Fruit fly (Drosophila melanogaster) whole organism, embryonic: ENCODE data around the gene Dhdds.

Experiments used
- BEAF-32 ChIP-seq: fragments of 200-800 bp; sonication (Bioruptor generic); optimal IDR thresholded peaks from 3 replicates; lab custom pipeline; 2017; ENCODE audit warnings: missing biosample characterization, missing genetic modification characterization, mild to moderate bottlenecking, moderate library complexity, missing genetic modification reagents
- Bgb ChIP-seq: fragments of 200-800 bp; sonication (Bioruptor generic); IDR thresholded peaks from 2 replicates; pipeline ENCODE4 v1.3.6; 2022; ENCODE audit warnings: missing biosample characterization, missing genetic modification characterization; ENCODE audit not compliant: partially characterized antibody
- CG11456 ChIP-seq: fragments of 200-800 bp; sonication (Bioruptor generic); IDR thresholded peaks from 3 replicates; pipeline ENCODE4 v1.3.6; 2022; ENCODE audit warnings: missing biosample characterization, missing genetic modification characterization
- CG13624 ChIP-seq: fragments of 200-800 bp; sonication (Bioruptor generic); optimal IDR thresholded peaks from 2 replicates; lab custom pipeline; 2016; ENCODE audit warnings: missing biosample characterization, missing genetic modification characterization
- CG16815 ChIP-seq: fragments of 200-800 bp; sonication (Bioruptor generic); optimal IDR thresholded peaks from 3 replicates; lab custom pipeline; 2017; ENCODE audit warnings: missing biosample characterization, mild to moderate bottlenecking, missing genetic modification characterization
- CG1832 ChIP-seq: fragments of 200-800 bp; sonication (Bioruptor generic); optimal IDR thresholded peaks from 2 replicates; lab custom pipeline; 2017; ENCODE audit warnings: missing biosample characterization, mild to moderate bottlenecking, missing genetic modification characterization, inconsistent platforms
- CG18476 ChIP-seq: fragments of 200-800 bp; sonication (Bioruptor generic); optimal IDR thresholded peaks from 2 replicates; lab custom pipeline; 2016; ENCODE audit warnings: missing biosample characterization, mild to moderate bottlenecking, missing genetic modification characterization
- CG18599 ChIP-seq: fragments of 200-800 bp; sonication (Bioruptor generic); optimal IDR thresholded peaks from 3 replicates; lab custom pipeline; 2017; ENCODE audit warnings: missing biosample characterization, missing genetic modification characterization, mild to moderate bottlenecking, moderate library complexity, missing genetic modification reagents
- CG4707 ChIP-seq: fragments of 200-800 bp; sonication (Bioruptor generic); optimal IDR thresholded peaks from 2 replicates; lab custom pipeline; 2018; ENCODE audit warnings: missing biosample characterization, mild to moderate bottlenecking, missing genetic modification characterization, moderate library complexity
- CG6175 ChIP-seq: fragments of 200-800 bp; sonication (Bioruptor generic); IDR thresholded peaks from 3 replicates; pipeline ENCODE4 v1.3.6; 2022; ENCODE audit warnings: missing biosample characterization, missing genetic modification characterization
- CG6683 ChIP-seq: fragments of 200-800 bp; sonication (Bioruptor generic); optimal IDR thresholded peaks from 2 replicates; lab custom pipeline; 2017; ENCODE audit warnings: missing biosample characterization, mild to moderate bottlenecking, missing genetic modification characterization, missing genetic modification reagents
- CG6854 ChIP-seq: fragments of 200-800 bp; sonication (Bioruptor generic); optimal IDR thresholded peaks from 3 replicates; lab custom pipeline; 2017; ENCODE audit warnings: missing biosample characterization, mild to moderate bottlenecking, missing genetic modification characterization
- CG7271 ChIP-seq: fragments of 200-800 bp; sonication (Bioruptor generic); optimal IDR thresholded peaks from 2 replicates; lab custom pipeline; 2018; ENCODE audit warnings: missing biosample characterization, mild to moderate bottlenecking, missing genetic modification characterization, moderate library complexity
- CG8359 ChIP-seq: fragments of 200-800 bp; sonication (Bioruptor generic); optimal IDR thresholded peaks from 2 replicates; lab custom pipeline; 2017; ENCODE audit warnings: missing biosample characterization, mild to moderate bottlenecking, missing genetic modification characterization, borderline replicate concordance
- CG8388 ChIP-seq: fragments of 200-800 bp; sonication (Bioruptor generic); optimal IDR thresholded peaks from 2 replicates; lab custom pipeline; 2019; ENCODE audit warnings: missing biosample characterization, mild to moderate bottlenecking, missing genetic modification characterization, moderate library complexity
- CG9932 ChIP-seq: fragments of 200-800 bp; sonication (Bioruptor generic); IDR thresholded peaks from 2 replicates; pipeline ENCODE4 v1.3.6; 2022; ENCODE audit warnings: missing biosample characterization, missing genetic modification characterization
- CTCF ChIP-seq: fragments of 200-800 bp; sonication (Bioruptor generic); optimal IDR thresholded peaks from 2 replicates; lab custom pipeline; 2017; ENCODE audit warnings: missing biosample characterization, mild to moderate bottlenecking, missing genetic modification characterization, moderate library complexity
- Camta ChIP-seq: fragments of 200-800 bp; sonication (Bioruptor generic); optimal IDR thresholded peaks from 2 replicates; lab custom pipeline; 2016; ENCODE audit warnings: missing biosample characterization, missing genetic modification characterization
- CoRest ChIP-seq: fragments of 200-800 bp; sonication (Bioruptor generic); optimal IDR thresholded peaks from 3 replicates; lab custom pipeline; 2018; ENCODE audit warnings: missing biosample characterization, mild to moderate bottlenecking, missing genetic modification characterization, moderate library complexity
- Deaf1 ChIP-seq: fragments of 200-800 bp; optimal IDR thresholded peaks from 3 replicates; lab custom pipeline; 2019; ENCODE audit warnings: missing biosample characterization, mild to moderate bottlenecking, missing genetic modification characterization, moderate library complexity
- E2f1 ChIP-seq: fragments of 200-800 bp; sonication (Bioruptor generic); IDR thresholded peaks from 2 replicates; pipeline ENCODE4 v1.3.6; 2022; ENCODE audit warnings: missing biosample characterization, missing genetic modification characterization
- Fer1 ChIP-seq: fragments of 200-800 bp; sonication (Bioruptor generic); optimal IDR thresholded peaks from 2 replicates; lab custom pipeline; 2017; ENCODE audit warnings: missing biosample characterization, mild to moderate bottlenecking, missing genetic modification characterization
- H15 ChIP-seq: fragments of 200-800 bp; sonication (Bioruptor generic); IDR thresholded peaks from 3 replicates; pipeline ENCODE4 v1.3.6; 2022; ENCODE audit warnings: missing biosample characterization, missing genetic modification characterization
- H2.0 ChIP-seq: fragments of 200-800 bp; sonication (Bioruptor generic); IDR thresholded peaks from 2 replicates; pipeline ENCODE4 v1.3.6; 2022; ENCODE audit warnings: missing biosample characterization, missing genetic modification characterization
- Hr3 ChIP-seq: fragments of 200-800 bp; sonication (Bioruptor generic); optimal IDR thresholded peaks from 3 replicates; lab custom pipeline; 2016; ENCODE audit warnings: missing biosample characterization, missing genetic modification characterization
- Lpt ChIP-seq: fragments of >200 bp; optimal IDR thresholded peaks from 2 replicates; lab custom pipeline; 2018; ENCODE audit warnings: missing biosample characterization, missing genetic modification characterization
- Myb ChIP-seq: fragments of 200-800 bp; sonication (Bioruptor generic); optimal IDR thresholded peaks from 2 replicates; lab custom pipeline; 2016; ENCODE audit warnings: missing biosample characterization, missing genetic modification characterization
- NC2α ChIP-seq: fragments of 200-800 bp; sonication (Bioruptor generic); optimal IDR thresholded peaks from 2 replicates; lab custom pipeline; 2016; ENCODE audit warnings: missing biosample characterization, missing genetic modification characterization
- Scr ChIP-seq: fragments of 200-800 bp; sonication (Bioruptor generic); IDR thresholded peaks from 2 replicates; pipeline ENCODE4 v1.3.6; 2022; ENCODE audit warnings: missing biosample characterization, missing genetic modification characterization; ENCODE audit not compliant: partially characterized antibody
- Sry-δ ChIP-seq: fragments of 200-800 bp; sonication (Bioruptor generic); optimal IDR thresholded peaks from 2 replicates; lab custom pipeline; 2016; ENCODE audit warnings: missing biosample characterization, missing genetic modification characterization
- Tbp ChIP-seq: fragments of >200 bp; optimal IDR thresholded peaks from 2 replicates; lab custom pipeline; 2018; ENCODE audit warnings: missing biosample characterization, missing genetic modification characterization
- ac ChIP-seq: fragments of 200-800 bp; sonication (Bioruptor generic); optimal IDR thresholded peaks from 3 replicates; lab custom pipeline; 2017; ENCODE audit warnings: missing biosample characterization, mild to moderate bottlenecking, missing genetic modification characterization
- ara ChIP-seq: fragments of 200-800 bp; sonication (Bioruptor generic); IDR thresholded peaks from 2 replicates; pipeline ENCODE4 v1.3.6; 2022; ENCODE audit warnings: missing biosample characterization, missing genetic modification characterization
- bsh ChIP-seq, 2 experiments: fragments of 200-800 bp; sonication (Bioruptor generic); optimal IDR thresholded peaks; 2 replicates each; lab custom pipeline; 2017 to 2018; ENCODE audit warnings: mild to moderate bottlenecking in 2 of 2, missing biosample characterization in 2 of 2, missing genetic modification characterization in 2 of 2, moderate library complexity in 1 of 2
- dysf ChIP-seq: fragments of 200-800 bp; sonication (Bioruptor generic); IDR thresholded peaks from 3 replicates; pipeline ENCODE4 v1.3.6; 2022; ENCODE audit warnings: missing biosample characterization, missing genetic modification characterization
- fd102C ChIP-seq: fragments of 200-800 bp; sonication (Bioruptor generic); optimal IDR thresholded peaks from 2 replicates; lab custom pipeline; 2018; ENCODE audit warnings: missing biosample characterization, mild to moderate bottlenecking, missing genetic modification characterization, moderate library complexity
- fu2 ChIP-seq: fragments of 200-800 bp; sonication (Bioruptor generic); optimal IDR thresholded peaks from 2 replicates; lab custom pipeline; 2016; ENCODE audit warnings: missing biosample characterization, missing genetic modification characterization
- grau ChIP-seq: fragments of 200-800 bp; optimal IDR thresholded peaks from 3 replicates; lab custom pipeline; 2019; ENCODE audit warnings: missing biosample characterization, mild to moderate bottlenecking, missing genetic modification characterization, moderate library complexity
- insv ChIP-seq, 2 experiments: fragments of 200-800 bp; sonication (Bioruptor generic); optimal IDR thresholded peaks; 3 replicates each; lab custom pipeline; 2016 to 2018; ENCODE audit warnings: missing biosample characterization in 2 of 2, missing genetic modification characterization in 2 of 2
- kni ChIP-seq: fragments of 200-800 bp; sonication (Bioruptor generic); optimal IDR thresholded peaks from 3 replicates; lab custom pipeline; 2017; ENCODE audit warnings: mild to moderate bottlenecking, missing biosample characterization, missing genetic modification reagents, missing genetic modification characterization
- luna ChIP-seq: fragments of 200-800 bp; sonication (Bioruptor generic); optimal IDR thresholded peaks from 2 replicates; lab custom pipeline; 2016; ENCODE audit warnings: missing biosample characterization, missing genetic modification characterization
- nmo ChIP-seq: fragments of 200-800 bp; sonication (Bioruptor generic); optimal IDR thresholded peaks from 2 replicates; lab custom pipeline; 2018; ENCODE audit warnings: missing biosample characterization, mild to moderate bottlenecking, missing genetic modification characterization, moderate library complexity
- oc ChIP-seq: fragments of 200-800 bp; sonication (Bioruptor generic); optimal IDR thresholded peaks from 2 replicates; lab custom pipeline; 2018; ENCODE audit warnings: missing biosample characterization, mild to moderate bottlenecking, missing genetic modification characterization, moderate library complexity
- pros ChIP-seq: fragments of 200-800 bp; sonication (Bioruptor generic); optimal IDR thresholded peaks from 3 replicates; lab custom pipeline; 2019; ENCODE audit warnings: missing biosample characterization, mild to moderate bottlenecking, missing genetic modification characterization, moderate library complexity
- psq ChIP-seq: fragments of 200-800 bp; sonication (Bioruptor generic); optimal IDR thresholded peaks from 2 replicates; lab custom pipeline; 2017; ENCODE audit warnings: missing biosample characterization, missing genetic modification characterization
- sens-2 ChIP-seq: fragments of 200-800 bp; sonication (Bioruptor generic); IDR thresholded peaks from 2 replicates; pipeline ENCODE4 v1.3.6; 2022; ENCODE audit warnings: missing biosample characterization, missing genetic modification characterization
- sr ChIP-seq: fragments of 200-800 bp; sonication (Bioruptor generic); IDR thresholded peaks from 3 replicates; pipeline ENCODE4 v1.3.6; 2022; ENCODE audit warnings: missing biosample characterization, missing genetic modification characterization
- tio ChIP-seq: fragments of 200-800 bp; sonication (Bioruptor generic); optimal IDR thresholded peaks from 2 replicates; lab custom pipeline; 2017; ENCODE audit warnings: missing biosample characterization, missing genetic modification characterization, inconsistent platforms
- tup ChIP-seq: fragments of 200-800 bp; sonication (Bioruptor generic); optimal IDR thresholded peaks from 2 replicates; lab custom pipeline; 2016; ENCODE audit warnings: missing biosample characterization, mild to moderate bottlenecking, missing genetic modification characterization, moderate library complexity
- zf30C ChIP-seq: fragments of 200-800 bp; sonication (Bioruptor generic); optimal IDR thresholded peaks from 3 replicates; lab custom pipeline; 2018; ENCODE audit warnings: missing biosample characterization, mild to moderate bottlenecking, missing genetic modification characterization
- zfh2 ChIP-seq: fragments of 200-800 bp; sonication (Bioruptor generic); optimal IDR thresholded peaks from 2 replicates; lab custom pipeline; 2016; ENCODE audit warnings: missing biosample characterization, missing genetic modification characterization

Dhdds gene

DNA sequence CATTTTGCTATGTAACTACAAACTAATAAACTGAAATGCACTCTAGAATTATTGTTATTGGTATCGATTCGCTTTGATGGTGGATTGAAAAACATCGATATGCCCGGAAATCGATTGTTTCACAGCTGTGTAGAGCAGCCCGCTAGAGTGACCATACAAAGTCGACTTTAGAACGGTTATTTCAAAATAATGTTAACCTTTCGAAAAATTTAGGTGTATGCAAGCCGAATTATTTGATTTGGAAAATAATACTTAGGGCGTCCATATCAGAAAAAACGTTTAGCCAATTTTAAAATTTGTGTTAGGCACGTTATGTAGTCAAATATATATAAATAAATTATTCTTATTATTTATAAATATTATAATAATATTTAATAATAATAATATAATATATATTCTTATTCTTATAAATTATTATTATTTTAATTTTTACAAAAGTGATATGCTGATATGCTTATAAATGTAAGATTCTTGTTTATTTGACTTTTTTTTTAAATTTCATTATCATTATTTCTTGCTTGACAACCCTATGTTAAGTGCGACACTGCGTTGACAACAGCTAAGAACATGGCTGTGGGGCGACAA is 35.2 kb upstream of the Dhdds start, which contains the start of gene sws (continued):
- TF ChIP-seq CG8359 (GFP tag; lab: Kevin White, UChicago) (no peak), pros (GFP tag; lab: Kevin White, UChicago) (no peak), CG6854 (GFP tag; lab: Kevin White, UChicago) (no peak), fd102C (GFP tag; lab: Kevin White, UChicago) (no peak), Scr (GFP tag; lab: Robert Waterston, UW) (peak; percentile 66), insv (GFP tag; optimal IDR thresholded peaks at IDR 0.05; lab: Kevin White, UChicago) (no peak), Tbp (no peak), CG6683 (GFP tag; lab: Kevin White, UChicago) (no peak), CoRest (tag; lab: Kevin White, UChicago) (peak; percentile 67), CTCF (no peak), H2.0 (GFP tag; lab: Robert Waterston, UW) (no peak), Bgb (GFP tag; lab: Robert Waterston, UW) (peak; percentile 74), kni (GFP tag; lab: Kevin White, UChicago) (no peak), CG9932 (peak; percentile 40; the same call in 1 of the 2 replicates), CG4707 (no peak), CG13624 (GFP tag; lab: Kevin White, UChicago) (no peak), luna (no peak), CG8388 (GFP tag; lab: Kevin White, UChicago) (peak; percentile 9), tio (GFP tag; lab: Kevin White, UChicago) (no peak), CG11456 (GFP tag; lab: Robert Waterston, UW) (no peak), NC2α (GFP tag; lab: Kevin White, UChicago) (no peak), oc (no peak), psq (GFP tag; lab: Kevin White, UChicago) (no peak), fu2 (no peak), Deaf1 (tag; lab: Kevin White, UChicago) (no peak), Camta (no peak), Lpt (GFP tag; lab: Kevin White, UChicago) (no peak), BEAF-32 (GFP tag; lab: Kevin White, UChicago) (peak; percentile 74), H15 (GFP tag; lab: Robert Waterston, UW) (no peak), sr (GFP tag; lab: Robert Waterston, UW) (no peak), ac (GFP tag; lab: Kevin White, UChicago) (no peak), CG6175 (GFP tag; lab: Robert Waterston, UW) (no peak), grau (peak; percentile 53), Sry-δ (GFP tag; lab: Kevin White, UChicago) (peak; percentile 57), Hr3 (peak; percentile 41), CG18599 (GFP tag; lab: Kevin White, UChicago) (peak; percentile 67), E2f1 (GFP tag; lab: Robert Waterston, UW) (no peak), CG16815 (peak; percentile 6), ara (GFP tag; lab: Robert Waterston, UW) (no peak), zfh2 (GFP tag; lab: Kevin White, UChicago) (no peak), zf30C (GFP tag; lab: Kevin White, UChicago) (no peak), CG18476 (no peak), tup (GFP tag; lab: Kevin White, UChicago) (no peak), sens-2 (GFP tag; lab: Robert Waterston, UW) (no peak), bsh (GFP tag; optimal IDR thresholded peaks at IDR 0.05; lab: Kevin White, UChicago) (peak in 1 of 2 experiments; percentile 51), nmo (GFP tag; lab: Kevin White, UChicago) (peak; percentile 51), CG7271 (no peak), CG1832 (GFP tag; lab: Kevin White, UChicago) (no peak), dysf (peak; percentile 45; the same call in 1 of the 3 replicates), Myb (peak; percentile 15), Fer1 (peak; percentile 4)
